Fruit fly (Drosophila melanogaster): ENCODE measurements around the gene Snap24.

Snap24 gene

dm6 chr3R:9762955-9763931, at the start of gene Snap24, which contains the start of gene CG8478:
Gene Snap24, minus strand, starts transcription at chr3R:9763150.
Gene CG8478, plus strand, starts transcription at chr3R:9763650.
- no peak for TF ChIP-seq CG2120 (GFP tag; optimal IDR thresholded peaks at IDR 0.05)
- TF ChIP-seq CG43689 (GFP tag; IDR thresholded peaks at IDR 0.05): no peak
- TF ChIP-seq Lpt (GFP tag; optimal IDR thresholded peaks at IDR 0.05): no peak
- TF ChIP-seq H15 (GFP tag; IDR thresholded peaks at IDR 0.05): no peak
- no peak for TF ChIP-seq CG14667 (GFP tag; IDR thresholded peaks at IDR 0.05)
- peak; percentile 77 for TF ChIP-seq HLH4C (GFP tag; IDR thresholded peaks at IDR 0.05; ENCODE audit: partially characterized antibody)
- no peak for TF ChIP-seq zfh1 (GFP tag; IDR thresholded peaks at IDR 0.05)
- no peak for TF ChIP-seq CG12769 (tag; optimal IDR thresholded peaks at IDR 0.05)
- no peak for TF ChIP-seq CG2678 (tag; optimal IDR thresholded peaks at IDR 0.05)
- TF ChIP-seq tgo (GFP tag; IDR thresholded peaks at IDR 0.05): no peak
- no peak for TF ChIP-seq ab (GFP tag; optimal IDR thresholded peaks at IDR 0.05)
- TF ChIP-seq row (GFP tag; IDR thresholded peaks at IDR 0.05): peak; percentile 70
- peak; percentile 47 for TF ChIP-seq ewg (GFP tag; optimal IDR thresholded peaks at IDR 0.05)
- peak; percentile 27 for TF ChIP-seq trem (tag; optimal IDR thresholded peaks at IDR 0.05)
- TF ChIP-seq CG14710 (tag; optimal IDR thresholded peaks at IDR 0.05): peak; percentile 78
- no peak for TF ChIP-seq CG32767 (GFP tag; IDR thresholded peaks at IDR 0.05)
- peak; percentile 78; the same call in 3 of the 4 replicates for TF ChIP-seq Dll (GFP tag; IDR thresholded peaks at IDR 0.05; ENCODE audit: partially characterized antibody)
- peak; percentile 74 for TF ChIP-seq unc-4 (GFP tag; IDR thresholded peaks at IDR 0.05; ENCODE audit: partially characterized antibody)
- peak; percentile 71 for TF ChIP-seq Doc3 (GFP tag; IDR thresholded peaks at IDR 0.05; ENCODE audit: partially characterized antibody)
- no peak for TF ChIP-seq CTCF (GFP tag; optimal IDR thresholded peaks at IDR 0.05)
- TF ChIP-seq CHES-1-like (GFP tag; optimal IDR thresholded peaks at IDR 0.05): no peak
- peak; percentile 64; the same call in 2 of the 3 replicates for TF ChIP-seq CG14860 (GFP tag; IDR thresholded peaks at IDR 0.05; ENCODE audit: partially characterized antibody)
- no peak for TF ChIP-seq CG2199 (GFP tag; IDR thresholded peaks at IDR 0.05)
- peak; percentile 66; the same call in 2 of the 3 replicates for TF ChIP-seq zen2 (GFP tag; IDR thresholded peaks at IDR 0.05; ENCODE audit: partially characterized antibody)
- TF ChIP-seq gce (GFP tag; IDR thresholded peaks at IDR 0.05): no peak
- no peak for TF ChIP-seq Bteb2 (GFP tag; optimal IDR thresholded peaks at IDR 0.05)
- no peak for TF ChIP-seq CG6654 (GFP tag; optimal IDR thresholded peaks at IDR 0.05)
- no peak for TF ChIP-seq CG12104 (GFP tag; optimal IDR thresholded peaks at IDR 0.05)
- no peak for TF ChIP-seq CG31441 (GFP tag; IDR thresholded peaks at IDR 0.05)
- TF ChIP-seq Med (GFP tag): peak; percentile 70
- no peak for TF ChIP-seq Gsc (GFP tag; IDR thresholded peaks at IDR 0.05)
- TF ChIP-seq Antp (GFP tag; optimal IDR thresholded peaks at IDR 0.05): no peak
- TF ChIP-seq wek (GFP tag; optimal IDR thresholded peaks at IDR 0.05): no peak
- peak; percentile 30 for TF ChIP-seq CG30403 (GFP tag; optimal IDR thresholded peaks at IDR 0.05)
- TF ChIP-seq ssp (GFP tag; IDR thresholded peaks at IDR 0.05): peak; percentile 92
- TF ChIP-seq inv (GFP tag; IDR thresholded peaks at IDR 0.05; ENCODE audit: partially characterized antibody): peak; percentile 72
- no peak for TF ChIP-seq D19B (GFP tag; optimal IDR thresholded peaks at IDR 0.05)
- no peak for TF ChIP-seq CG17385 (GFP tag; optimal IDR thresholded peaks at IDR 0.05)
- peak; percentile 45; the same call in 1 of the 2 replicates for TF ChIP-seq CG42726 (GFP tag; IDR thresholded peaks at IDR 0.05; ENCODE audit: partially characterized antibody)
- TF ChIP-seq Usf (GFP tag; optimal IDR thresholded peaks at IDR 0.05): no peak
- peak; percentile 2 for TF ChIP-seq CG9797 (GFP tag; optimal IDR thresholded peaks at IDR 0.05)
- no peak for TF ChIP-seq az2 (GFP tag; optimal IDR thresholded peaks at IDR 0.05)
- peak; percentile 86 for TF ChIP-seq MESR4 (GFP tag; optimal IDR thresholded peaks at IDR 0.05)
- TF ChIP-seq CG11695 (GFP tag; IDR thresholded peaks at IDR 0.05): no peak
- TF ChIP-seq CG3995 (GFP tag; optimal IDR thresholded peaks at IDR 0.05): no peak
- no peak for TF ChIP-seq Rfx (GFP tag; IDR thresholded peaks at IDR 0.05)
- TF ChIP-seq abd-A (tag; optimal IDR thresholded peaks at IDR 0.05): no peak
- TF ChIP-seq Hr51 (GFP tag; optimal IDR thresholded peaks at IDR 0.05): no peak
- peak; percentile 85 for TF ChIP-seq E2f2 (GFP tag; IDR thresholded peaks at IDR 0.05)

Data from whole organism, embryonic.